Fruit fly (Drosophila melanogaster): ENCODE results near the gene cd.

cd gene

DNA sequence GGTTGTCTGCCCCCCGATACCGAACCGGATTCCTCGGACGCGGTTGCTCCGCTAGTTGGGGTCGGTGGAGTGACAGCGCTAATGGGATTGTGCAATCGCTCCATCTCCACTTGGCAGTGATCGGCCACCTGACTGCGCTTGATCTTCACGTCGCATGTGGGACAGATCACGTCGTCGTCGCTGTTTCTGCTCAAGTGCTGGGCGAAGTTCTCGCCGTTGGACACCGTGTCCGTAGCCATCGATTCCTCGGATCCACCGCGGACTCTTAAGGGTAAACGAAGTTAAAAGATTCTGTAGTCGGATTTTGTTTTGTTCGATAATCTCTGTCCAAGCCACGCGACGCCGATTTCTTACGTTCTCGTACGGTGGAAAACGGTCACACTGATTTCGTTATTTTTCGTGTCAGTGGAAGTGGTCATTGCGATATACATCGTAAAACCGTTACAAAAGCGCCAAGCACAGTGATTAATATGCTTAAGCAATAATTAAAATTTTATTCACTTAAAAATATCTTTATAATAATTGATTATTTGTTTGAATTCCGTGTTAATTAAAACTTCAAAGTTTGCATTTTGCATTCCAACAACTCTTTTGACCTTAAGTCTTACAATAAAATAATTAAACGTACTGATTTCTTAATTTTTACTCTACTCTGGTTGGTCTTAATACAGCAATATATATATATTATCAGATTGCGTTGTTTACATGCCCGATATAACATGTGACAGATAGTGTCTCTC is 31.4 kb downstream of the cd start, which contains the start of gene RNF220:
Gene RNF220, minus strand, starts transcription at position 384 of the 740 bp plus-strand sequence.
- TF ChIP-seq fru (GFP tag; optimal IDR thresholded peaks at IDR 0.05) (peak; percentile 15), Myc (optimal IDR thresholded peaks at IDR 0.05) (peak; percentile 32), HLH106 (tag; optimal IDR thresholded peaks at IDR 0.05) (peak; percentile 30), sage (GFP tag; optimal IDR thresholded peaks at IDR 0.05) (no peak)

dm6 chr3R:22726771-22727455 is 32.2 kb downstream of the cd start, which contains the start of gene CG45049:
Gene CG45049, plus strand, starts transcription at chr3R:22726967.
- TF ChIP-seq woc (GFP tag; optimal IDR thresholded peaks at IDR 0.05): peak; percentile 48
- TF ChIP-seq Hnf4 (GFP tag; optimal IDR thresholded peaks at IDR 0.05): peak; percentile 30
- TF ChIP-seq CG32264 (GFP tag; optimal IDR thresholded peaks at IDR 0.05): no peak
- peak; percentile 10 for TF ChIP-seq h (GFP tag; optimal IDR thresholded peaks at IDR 0.05)
- TF ChIP-seq br (GFP tag; optimal IDR thresholded peaks at IDR 0.05): peak; percentile 7
- TF ChIP-seq sage (GFP tag; optimal IDR thresholded peaks at IDR 0.05): peak; percentile 49
- TF ChIP-seq Dfd (GFP tag; optimal IDR thresholded peaks at IDR 0.05): no peak
- peak; percentile 61 for TF ChIP-seq psq (GFP tag; optimal IDR thresholded peaks at IDR 0.05)

dm6 chr3R:22727456-22727833 is 32.7 kb downstream of the cd start:
- no peak for TF ChIP-seq dsf (GFP tag; optimal IDR thresholded peaks at IDR 0.05; ENCODE audit: borderline replicate concordance)
- TF ChIP-seq br (GFP tag; optimal IDR thresholded peaks at IDR 0.05): no peak
- TF ChIP-seq rgr (GFP tag; optimal IDR thresholded peaks at IDR 0.05): no peak
- no peak for TF ChIP-seq HLH106 (tag; optimal IDR thresholded peaks at IDR 0.05)
- no peak for TF ChIP-seq Vsx2 (GFP tag; optimal IDR thresholded peaks at IDR 0.05; ENCODE audit: partially characterized antibody)
- no peak for TF ChIP-seq sage (GFP tag; optimal IDR thresholded peaks at IDR 0.05)
- no peak for TF ChIP-seq pan (optimal IDR thresholded peaks at IDR 0.05)
- TF ChIP-seq Hr78 (GFP tag; optimal IDR thresholded peaks at IDR 0.05): no peak
- TF ChIP-seq h (GFP tag; optimal IDR thresholded peaks at IDR 0.05): no peak
- TF ChIP-seq dmrt93B (GFP tag; optimal IDR thresholded peaks at IDR 0.05): no peak
- TF ChIP-seq GATAd (GFP tag; optimal IDR thresholded peaks at IDR 0.05): no peak
- no peak for TF ChIP-seq CG9705 (GFP tag; optimal IDR thresholded peaks at IDR 0.05)
- no peak for TF ChIP-seq Abd-B (GFP tag; optimal IDR thresholded peaks at IDR 0.05)

DNA sequence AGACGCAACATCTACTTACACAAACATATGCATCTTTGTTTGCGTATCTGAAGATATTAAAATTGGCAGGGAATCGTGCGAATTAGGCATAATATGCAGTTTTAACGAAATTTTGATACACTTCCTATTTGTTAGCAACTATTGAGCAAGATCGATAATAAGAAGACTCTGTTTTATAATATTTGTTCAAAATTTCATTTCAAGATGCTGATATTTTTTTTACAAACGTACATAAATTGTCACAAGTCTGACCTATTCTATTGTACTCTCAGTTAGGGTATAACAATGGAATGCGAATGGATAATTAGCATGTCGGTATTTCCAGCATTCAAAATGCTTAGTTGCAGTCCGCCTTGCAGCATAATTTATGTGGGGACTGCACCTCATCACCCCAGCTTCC is 33.1 kb downstream of the cd start:
- TF ChIP-seq CG32264 (GFP tag; optimal IDR thresholded peaks at IDR 0.05) (peak; percentile 24), OdsH (GFP tag; optimal IDR thresholded peaks at IDR 0.05) (peak; percentile 45), Hr78 (GFP tag; optimal IDR thresholded peaks at IDR 0.05) (no peak), Myc (optimal IDR thresholded peaks at IDR 0.05) (no peak), br (GFP tag; optimal IDR thresholded peaks at IDR 0.05) (no peak), foxo (GFP tag; optimal IDR thresholded peaks at IDR 0.05) (peak in 1 of 2 experiments; percentile 39), GATAd (GFP tag; optimal IDR thresholded peaks at IDR 0.05) (no peak)

dm6 chr3R:22732995-22733394 is 38.2 kb downstream of the cd start:
- TF ChIP-seq pan (optimal IDR thresholded peaks at IDR 0.05) (no peak), sage (GFP tag; optimal IDR thresholded peaks at IDR 0.05) (no peak), Dfd (GFP tag; optimal IDR thresholded peaks at IDR 0.05) (no peak), GATAd (GFP tag; optimal IDR thresholded peaks at IDR 0.05) (no peak), CG32264 (GFP tag; optimal IDR thresholded peaks at IDR 0.05) (no peak), dmrt93B (GFP tag; optimal IDR thresholded peaks at IDR 0.05) (no peak), Dif (GFP tag; optimal IDR thresholded peaks at IDR 0.05; ENCODE audit: partially characterized antibody) (no peak), usp (GFP tag; optimal IDR thresholded peaks at IDR 0.05) (no peak), Hr78 (GFP tag; optimal IDR thresholded peaks at IDR 0.05) (no peak), br (GFP tag; optimal IDR thresholded peaks at IDR 0.05) (no peak), rgr (GFP tag; optimal IDR thresholded peaks at IDR 0.05) (no peak), Myc (optimal IDR thresholded peaks at IDR 0.05) (no peak), Rel (GFP tag; optimal IDR thresholded peaks at IDR 0.05) (no peak), Rel (tag; optimal IDR thresholded peaks at IDR 0.05) (no peak), tai (GFP tag; optimal IDR thresholded peaks at IDR 0.05) (no peak), Mio (GFP tag; optimal IDR thresholded peaks at IDR 0.05) (no peak), Jra (GFP tag; optimal IDR thresholded peaks at IDR 0.05) (no peak), sv (GFP tag; optimal IDR thresholded peaks at IDR 0.05) (no peak), Vsx2 (GFP tag; optimal IDR thresholded peaks at IDR 0.05; ENCODE audit: partially characterized antibody) (no peak), CrebA (GFP tag; optimal IDR thresholded peaks at IDR 0.05; ENCODE audit: borderline replicate concordance) (no peak)
